Fruit fly (Drosophila melanogaster) whole organism, embryonic: ENCODE data around the gene Nprl3.

Experiments
- BEAF-32 ChIP-seq: fragments of 200-800 bp; sonication (Bioruptor generic); optimal IDR thresholded peaks from 3 replicates; lab custom pipeline; 2017; ENCODE audit warnings: missing biosample characterization, missing genetic modification characterization, mild to moderate bottlenecking, moderate library complexity, missing genetic modification reagents
- Bdp1 ChIP-seq: fragments of 200-800 bp; sonication (Bioruptor generic); optimal IDR thresholded peaks from 3 replicates; lab custom pipeline; 2016; ENCODE audit warnings: missing biosample characterization, missing genetic modification characterization
- Bteb2 ChIP-seq: fragments of 200-800 bp; sonication (Bioruptor generic); optimal IDR thresholded peaks from 2 replicates; lab custom pipeline; 2016; ENCODE audit warnings: missing biosample characterization, missing genetic modification characterization
- CG12744 ChIP-seq: fragments of 200-800 bp; sonication (Bioruptor generic); optimal IDR thresholded peaks from 2 replicates; lab custom pipeline; 2016; ENCODE audit warnings: missing biosample characterization, missing genetic modification characterization
- CG13775 ChIP-seq: fragments of 200-800 bp; sonication (Bioruptor generic); optimal IDR thresholded peaks from 3 replicates; lab custom pipeline; 2017; ENCODE audit warnings: missing biosample characterization, mild to moderate bottlenecking, missing genetic modification characterization
- CG15514 ChIP-seq: fragments of 200-800 bp; sonication (Bioruptor generic); optimal IDR thresholded peaks from 3 replicates; lab custom pipeline; 2017; ENCODE audit warnings: missing biosample characterization, missing genetic modification characterization, mild to moderate bottlenecking, moderate library complexity, missing genetic modification reagents
- CG15601 ChIP-seq: fragments of 200-800 bp; sonication (Bioruptor generic); optimal IDR thresholded peaks from 3 replicates; lab custom pipeline; 2019; ENCODE audit warnings: missing biosample characterization, mild to moderate bottlenecking, missing genetic modification characterization, moderate library complexity
- CG1602 ChIP-seq: fragments of 200-800 bp; sonication (Bioruptor generic); optimal IDR thresholded peaks from 3 replicates; lab custom pipeline; 2016; ENCODE audit warnings: missing biosample characterization, missing genetic modification characterization
- CG16779 ChIP-seq: fragments of 200-800 bp; sonication (Bioruptor generic); IDR thresholded peaks from 2 replicates; pipeline ENCODE4 v1.3.6; 2022; ENCODE audit warnings: missing biosample characterization, missing genetic modification characterization
- CG17186 ChIP-seq: fragments of 200-800 bp; sonication (Bioruptor generic); optimal IDR thresholded peaks from 3 replicates; lab custom pipeline; 2017; ENCODE audit warnings: missing biosample characterization, missing genetic modification reagents, missing genetic modification characterization
- CG17361 ChIP-seq: fragments of 200-800 bp; sonication (Bioruptor generic); IDR thresholded peaks from 3 replicates; pipeline ENCODE4 v1.3.6; 2022; ENCODE audit warnings: missing biosample characterization, missing genetic modification characterization
- CG17912 ChIP-seq: fragments of 200-800 bp; sonication (Bioruptor generic); optimal IDR thresholded peaks from 2 replicates; lab custom pipeline; 2018; ENCODE audit warnings: missing biosample characterization, mild to moderate bottlenecking, missing genetic modification characterization
- CG1832 ChIP-seq: fragments of 200-800 bp; sonication (Bioruptor generic); optimal IDR thresholded peaks from 2 replicates; lab custom pipeline; 2017; ENCODE audit warnings: missing biosample characterization, mild to moderate bottlenecking, missing genetic modification characterization, inconsistent platforms
- CG42726 ChIP-seq: fragments of 200-800 bp; sonication (Bioruptor generic); IDR thresholded peaks from 2 replicates; pipeline ENCODE4 v1.3.6; 2022; ENCODE audit warnings: missing biosample characterization, missing genetic modification characterization; ENCODE audit not compliant: partially characterized antibody
- CG4854 ChIP-seq: fragments of 200-800 bp; sonication (Bioruptor generic); optimal IDR thresholded peaks from 2 replicates; lab custom pipeline; 2016; ENCODE audit warnings: missing biosample characterization, missing genetic modification characterization, inconsistent platforms
- CG6654 ChIP-seq: fragments of 200-800 bp; sonication (Bioruptor generic); optimal IDR thresholded peaks from 2 replicates; lab custom pipeline; 2017; ENCODE audit warnings: missing biosample characterization, mild to moderate bottlenecking, missing genetic modification characterization
- CG9797 ChIP-seq: fragments of 200-800 bp; sonication (Bioruptor generic); optimal IDR thresholded peaks from 3 replicates; lab custom pipeline; 2018; ENCODE audit warnings: missing biosample characterization, mild to moderate bottlenecking, missing genetic modification characterization
- CHES-1-like ChIP-seq: fragments of 200-800 bp; sonication (Bioruptor generic); optimal IDR thresholded peaks from 2 replicates; lab custom pipeline; 2016; ENCODE audit warnings: missing biosample characterization, missing genetic modification characterization
- Camta ChIP-seq: fragments of 200-800 bp; sonication (Bioruptor generic); optimal IDR thresholded peaks from 2 replicates; lab custom pipeline; 2016; ENCODE audit warnings: missing biosample characterization, missing genetic modification characterization
- Dp ChIP-seq: fragments of 200-800 bp; sonication (Bioruptor generic); optimal IDR thresholded peaks from 2 replicates; lab custom pipeline; 2018; ENCODE audit warnings: missing biosample characterization, mild to moderate bottlenecking, missing genetic modification characterization, moderate library complexity
- Ets97D ChIP-seq: fragments of 200-800 bp; sonication (Bioruptor generic); optimal IDR thresholded peaks from 3 replicates; lab custom pipeline; 2016; ENCODE audit warnings: missing biosample characterization, missing genetic modification characterization
- Fer2 ChIP-seq: fragments of 200-800 bp; sonication (Bioruptor generic); optimal IDR thresholded peaks from 2 replicates; lab custom pipeline; 2018; ENCODE audit warnings: missing biosample characterization, mild to moderate bottlenecking, missing genetic modification characterization, moderate library complexity
- HHEX ChIP-seq: fragments of 200-800 bp; sonication (Bioruptor generic); optimal IDR thresholded peaks from 3 replicates; lab custom pipeline; 2017; ENCODE audit warnings: missing biosample characterization, mild to moderate bottlenecking, missing genetic modification characterization, missing genetic modification reagents
- MBD-R2 ChIP-seq: fragments of 200-800 bp; sonication (Bioruptor generic); IDR thresholded peaks from 2 replicates; pipeline ENCODE4 v1.3.6; 2022; ENCODE audit warnings: missing biosample characterization, missing genetic modification characterization
- Max ChIP-seq: fragments of 200-800 bp; sonication (Bioruptor generic); optimal IDR thresholded peaks from 2 replicates; lab custom pipeline; 2016; ENCODE audit warnings: missing biosample characterization, mild to moderate bottlenecking, missing genetic modification characterization
- Nf-YA ChIP-seq: fragments of 200-800 bp; sonication (Bioruptor generic); IDR thresholded peaks from 2 replicates; pipeline ENCODE4 v1.3.6; 2022; ENCODE audit warnings: missing biosample characterization, missing genetic modification characterization
- Nf-YC ChIP-seq: fragments of 200-800 bp; optimal IDR thresholded peaks from 3 replicates; lab custom pipeline; 2019; ENCODE audit warnings: missing biosample characterization, mild to moderate bottlenecking, missing genetic modification characterization, moderate library complexity
- Pdp1 ChIP-seq, 2 experiments: fragments of 200-800 bp; sonication (Bioruptor generic); optimal IDR thresholded peaks; 3 replicates each; lab custom pipeline; 2016; ENCODE audit warnings: missing biosample characterization in 2 of 2, missing genetic modification characterization in 2 of 2, mild to moderate bottlenecking in 1 of 2, moderate library complexity in 1 of 2
- Ptx1 ChIP-seq: fragments of 200-800 bp; sonication (Bioruptor generic); IDR thresholded peaks from 2 replicates; pipeline ENCODE4 v1.3.6; 2022; ENCODE audit warnings: missing biosample characterization, missing genetic modification characterization
- btn ChIP-seq: fragments of 200-800 bp; sonication (Bioruptor generic); optimal IDR thresholded peaks from 2 replicates; lab custom pipeline; 2016; ENCODE audit warnings: missing biosample characterization, missing genetic modification characterization
- cato ChIP-seq: fragments of 200-800 bp; sonication (Bioruptor generic); optimal IDR thresholded peaks from 2 replicates; lab custom pipeline; 2016; ENCODE audit warnings: missing biosample characterization, missing genetic modification characterization, borderline replicate concordance
- en ChIP-seq: fragments of 200-800 bp; sonication (Bioruptor generic); optimal IDR thresholded peaks from 2 replicates; lab custom pipeline; 2016; ENCODE audit warnings: missing biosample characterization, missing genetic modification characterization
- gcm2 ChIP-seq: fragments of 200-800 bp; sonication (Bioruptor generic); optimal IDR thresholded peaks from 2 replicates; lab custom pipeline; 2016; ENCODE audit warnings: missing biosample characterization, missing genetic modification characterization
- grau ChIP-seq: fragments of 200-800 bp; optimal IDR thresholded peaks from 3 replicates; lab custom pipeline; 2019; ENCODE audit warnings: missing biosample characterization, mild to moderate bottlenecking, missing genetic modification characterization, moderate library complexity
- h ChIP-seq: fragments of >200 bp; optimal IDR thresholded peaks from 2 replicates; lab custom pipeline; 2017
- ind ChIP-seq: fragments of 200-800 bp; sonication (Bioruptor generic); optimal IDR thresholded peaks from 3 replicates; lab custom pipeline; 2016; ENCODE audit warnings: missing biosample characterization, missing genetic modification characterization
- jigr1 ChIP-seq: fragments of 200-800 bp; sonication (Bioruptor generic); IDR thresholded peaks from 3 replicates; pipeline ENCODE4 v1.3.6; 2022; ENCODE audit warnings: missing biosample characterization, missing genetic modification characterization
- ken ChIP-seq: fragments of 200-800 bp; sonication (Bioruptor generic); IDR thresholded peaks from 3 replicates; pipeline ENCODE4 v1.3.6; 2022; ENCODE audit warnings: missing biosample characterization, missing genetic modification characterization
- nau ChIP-seq: fragments of 200-800 bp; sonication (Bioruptor generic); optimal IDR thresholded peaks from 3 replicates; lab custom pipeline; 2017; ENCODE audit warnings: missing biosample characterization, mild to moderate bottlenecking, missing genetic modification characterization, missing genetic modification reagents
- scrt ChIP-seq: fragments of 200-800 bp; sonication (Bioruptor generic); optimal IDR thresholded peaks from 2 replicates; lab custom pipeline; 2018; ENCODE audit warnings: missing biosample characterization, mild to moderate bottlenecking, missing genetic modification characterization, moderate library complexity
- sima ChIP-seq: fragments of 200-800 bp; sonication (Bioruptor generic); optimal IDR thresholded peaks from 2 replicates; lab custom pipeline; 2016; ENCODE audit warnings: missing biosample characterization, missing genetic modification characterization
- slou ChIP-seq: fragments of 200-800 bp; sonication (Bioruptor generic); optimal IDR thresholded peaks from 3 replicates; lab custom pipeline; 2016; ENCODE audit warnings: missing biosample characterization, missing genetic modification characterization
- sug ChIP-seq: fragments of 200-800 bp; optimal IDR thresholded peaks from 2 replicates; lab custom pipeline; 2019; ENCODE audit warnings: missing biosample characterization, mild to moderate bottlenecking, missing genetic modification characterization, moderate library complexity
- toy ChIP-seq: fragments of 200-800 bp; sonication (Bioruptor generic); IDR thresholded peaks from 2 replicates; pipeline ENCODE4 v1.3.6; 2022; ENCODE audit warnings: missing biosample characterization, missing genetic modification characterization
- vvl ChIP-seq: fragments of 200-800 bp; sonication (Bioruptor generic); IDR thresholded peaks from 2 replicates; pipeline ENCODE4 v1.3.6; 2022; ENCODE audit warnings: missing biosample characterization, missing genetic modification characterization
- wor ChIP-seq: fragments of 200-800 bp; sonication (Bioruptor generic); IDR thresholded peaks from 2 replicates; pipeline ENCODE4 v1.3.6; 2022; ENCODE audit warnings: missing biosample characterization, missing genetic modification characterization
- z ChIP-seq: fragments of 200-800 bp; sonication (Bioruptor generic); IDR thresholded peaks from 3 replicates; pipeline ENCODE4 v1.3.6; 2022; ENCODE audit warnings: missing biosample characterization, missing genetic modification characterization
- zf30C ChIP-seq: fragments of 200-800 bp; sonication (Bioruptor generic); optimal IDR thresholded peaks from 3 replicates; lab custom pipeline; 2018; ENCODE audit warnings: missing biosample characterization, mild to moderate bottlenecking, missing genetic modification characterization

Gene Nprl3

dm6 chr3L:14049620-14050253 lies 48.1 kb upstream of the Nprl3 start, which contains the start of gene Neurl4 (continued):
- peak; percentile 2 for TF ChIP-seq en (GFP tag; lab: Kevin White, UChicago)
- TF ChIP-seq scrt (GFP tag; lab: Kevin White, UChicago): no peak
- no peak for TF ChIP-seq Nf-YC
- peak; percentile 1 for TF ChIP-seq Dp (GFP tag; lab: Kevin White, UChicago)
- TF ChIP-seq ind (GFP tag; lab: Kevin White, UChicago): no peak
- TF ChIP-seq HHEX (GFP tag; lab: Kevin White, UChicago): peak; percentile 70
- TF ChIP-seq Nf-YA (GFP tag; lab: Robert Waterston, UW): peak; percentile 50; the same call in 1 of the 2 replicates
- no peak for TF ChIP-seq CG1832 (GFP tag; lab: Kevin White, UChicago)
- TF ChIP-seq CG4854 (GFP tag; lab: Kevin White, UChicago): no peak
- TF ChIP-seq BEAF-32 (GFP tag; lab: Kevin White, UChicago): peak; percentile 51
- no peak for TF ChIP-seq jigr1 (GFP tag; lab: Robert Waterston, UW)
- peak; percentile 61 for TF ChIP-seq Bteb2 (GFP tag; lab: Kevin White, UChicago)
- peak; percentile 74 for TF ChIP-seq Camta (GFP tag; lab: Kevin White, UChicago)
- peak; percentile 76 for TF ChIP-seq vvl (GFP tag; lab: Robert Waterston, UW)
- TF ChIP-seq Fer2 (tag; lab: Kevin White, UChicago): peak; percentile 50
- peak; percentile 79 for TF ChIP-seq Ptx1
- no peak for TF ChIP-seq Max
- no peak for TF ChIP-seq CG42726 (GFP tag; lab: Robert Waterston, UW)
- peak; percentile 19 for TF ChIP-seq CG9797 (GFP tag; lab: Kevin White, UChicago)
- TF ChIP-seq CG13775: peak; percentile 69

- TF ChIP-seq MBD-R2 (GFP tag; lab: Robert Waterston, UW) (peak; percentile 40), slou (GFP tag; lab: Kevin White, UChicago) (no peak), CG17361 (no peak), sima (GFP tag; lab: Kevin White, UChicago) (no peak), CG15514 (no peak), Bdp1 (GFP tag; lab: Kevin White, UChicago) (no peak), CG17186 (GFP tag; lab: Kevin White, UChicago) (no peak), Ets97D (GFP tag; lab: Kevin White, UChicago) (no peak), grau (tag; lab: Kevin White, UChicago) (peak; percentile 81), cato (GFP tag; lab: Kevin White, UChicago) (no peak), nau (GFP tag; lab: Kevin White, UChicago) (no peak), CG16779 (GFP tag; lab: Robert Waterston, UW) (no peak), btn (GFP tag; lab: Kevin White, UChicago) (no peak), gcm2 (no peak), zf30C (GFP tag; lab: Kevin White, UChicago) (no peak), sug (peak; percentile 7), CG12744 (GFP tag; lab: Kevin White, UChicago) (no peak), CG1602 (GFP tag; lab: Kevin White, UChicago) (no peak), Pdp1 (GFP tag; optimal IDR thresholded peaks at IDR 0.05; lab: Kevin White, UChicago) (peak in 1 of 2 experiments; percentile 91), CG15601 (tag; lab: Kevin White, UChicago) (no peak), toy (GFP tag; lab: Robert Waterston, UW) (no peak), h (lab: Kevin White, UChicago) (no peak), CG17912 (GFP tag; lab: Kevin White, UChicago) (peak; percentile 20), CG6654 (GFP tag; lab: Kevin White, UChicago) (no peak), ken (GFP tag; lab: Robert Waterston, UW) (no peak), wor (GFP tag; lab: Robert Waterston, UW) (no peak), CHES-1-like (peak; percentile 49), z (GFP tag; lab: Robert Waterston, UW) (no peak)
Observed at dm6 chr3L:14037655-14038644, 36.3 kb upstream of the Nprl3 start.
